Fruit fly (Drosophila melanogaster) whole organism, embryonic: ENCODE measurements around the gene CG10793.

Source experiments
- Antp ChIP-seq: fragments of 200-800 bp; sonication (Bioruptor generic); optimal IDR thresholded peaks from 3 replicates; lab custom pipeline; 2016; ENCODE audit warnings: missing biosample characterization, missing genetic modification characterization
- CG10209 ChIP-seq: fragments of 200-800 bp; sonication (Bioruptor generic); optimal IDR thresholded peaks from 3 replicates; lab custom pipeline; 2017; ENCODE audit warnings: missing biosample characterization, mild to moderate bottlenecking, missing genetic modification characterization, missing genetic modification reagents
- CG10431 ChIP-seq: fragments of 200-800 bp; sonication (Bioruptor generic); optimal IDR thresholded peaks from 3 replicates; lab custom pipeline; 2018; ENCODE audit warnings: missing biosample characterization, mild to moderate bottlenecking, missing genetic modification characterization
- CG10654 ChIP-seq: fragments of 200-800 bp; sonication (Bioruptor generic); optimal IDR thresholded peaks from 2 replicates; lab custom pipeline; 2016; ENCODE audit warnings: missing biosample characterization, missing genetic modification characterization
- CG11085 ChIP-seq: fragments of 200-800 bp; sonication (Bioruptor generic); IDR thresholded peaks from 2 replicates; pipeline ENCODE4 v1.3.6; 2022; ENCODE audit warnings: missing biosample characterization, missing genetic modification characterization
- CG1233 ChIP-seq: fragments of 200-800 bp; sonication (Bioruptor generic); optimal IDR thresholded peaks from 4 replicates; lab custom pipeline; 2018; ENCODE audit warnings: missing biosample characterization, mild to moderate bottlenecking, missing genetic modification characterization
- CG13296 ChIP-seq: fragments of 200-800 bp; sonication (Bioruptor generic); optimal IDR thresholded peaks from 3 replicates; lab custom pipeline; 2018; ENCODE audit warnings: missing biosample characterization, mild to moderate bottlenecking, missing genetic modification characterization
- CG15514 ChIP-seq: fragments of 200-800 bp; sonication (Bioruptor generic); optimal IDR thresholded peaks from 3 replicates; lab custom pipeline; 2017; ENCODE audit warnings: missing biosample characterization, missing genetic modification characterization, mild to moderate bottlenecking, moderate library complexity, missing genetic modification reagents
- CG15601 ChIP-seq: fragments of 200-800 bp; sonication (Bioruptor generic); optimal IDR thresholded peaks from 3 replicates; lab custom pipeline; 2019; ENCODE audit warnings: missing biosample characterization, mild to moderate bottlenecking, missing genetic modification characterization, moderate library complexity
- CG16863 ChIP-seq: fragments of 200-800 bp; sonication (Bioruptor generic); optimal IDR thresholded peaks from 3 replicates; lab custom pipeline; 2016; ENCODE audit warnings: missing biosample characterization, missing genetic modification characterization
- CG32772 ChIP-seq: fragments of 200-800 bp; sonication (Bioruptor generic); IDR thresholded peaks from 2 replicates; pipeline ENCODE4 v1.3.6; 2022; ENCODE audit warnings: missing biosample characterization, missing genetic modification characterization
- CG3407 ChIP-seq: fragments of 200-800 bp; sonication (Bioruptor generic); optimal IDR thresholded peaks from 2 replicates; lab custom pipeline; 2018; ENCODE audit warnings: missing biosample characterization, mild to moderate bottlenecking, missing genetic modification characterization
- CG3847 ChIP-seq: fragments of 200-800 bp; sonication (Bioruptor generic); IDR thresholded peaks from 2 replicates; pipeline ENCODE4 v1.3.6; 2022; ENCODE audit warnings: missing biosample characterization, missing genetic modification characterization
- CG42726 ChIP-seq: fragments of 200-800 bp; sonication (Bioruptor generic); IDR thresholded peaks from 2 replicates; pipeline ENCODE4 v1.3.6; 2022; ENCODE audit warnings: missing biosample characterization, missing genetic modification characterization; ENCODE audit not compliant: partially characterized antibody
- CG4404 ChIP-seq: fragments of 200-800 bp; sonication (Bioruptor generic); IDR thresholded peaks from 2 replicates; pipeline ENCODE4 v1.3.6; 2022; ENCODE audit warnings: missing biosample characterization, missing genetic modification characterization
- CG4424 ChIP-seq: fragments of 200-800 bp; sonication (Bioruptor generic); optimal IDR thresholded peaks from 3 replicates; lab custom pipeline; 2016; ENCODE audit warnings: missing biosample characterization, missing genetic modification characterization
- CG7372 ChIP-seq: fragments of 200-800 bp; sonication (Bioruptor generic); IDR thresholded peaks from 2 replicates; pipeline ENCODE4 v1.3.6; 2022; ENCODE audit warnings: missing biosample characterization, missing genetic modification characterization
- CG7928 ChIP-seq: fragments of 200-800 bp; sonication (Bioruptor generic); optimal IDR thresholded peaks from 2 replicates; lab custom pipeline; 2017; ENCODE audit warnings: missing biosample characterization, mild to moderate bottlenecking, missing genetic modification characterization
- CG7963 ChIP-seq: fragments of 200-800 bp; sonication (Bioruptor generic); IDR thresholded peaks from 3 replicates; pipeline ENCODE4 v1.3.6; 2022; ENCODE audit warnings: missing biosample characterization, missing genetic modification characterization; ENCODE audit not compliant: partially characterized antibody
- CG8089 ChIP-seq: fragments of 200-800 bp; sonication (Bioruptor generic); optimal IDR thresholded peaks from 3 replicates; lab custom pipeline; 2016; ENCODE audit warnings: missing biosample characterization, missing genetic modification characterization
- CG9797 ChIP-seq: fragments of 200-800 bp; sonication (Bioruptor generic); optimal IDR thresholded peaks from 3 replicates; lab custom pipeline; 2018; ENCODE audit warnings: missing biosample characterization, mild to moderate bottlenecking, missing genetic modification characterization
- D ChIP-seq, 2 experiments: fragments of 200-800 bp in 1 of 2; fragments of >200 bp in 1 of 2; sonication (Bioruptor generic) in 1 of 2; optimal IDR thresholded peaks; 2 replicates in 1 of 2; 3 replicates in 1 of 2; lab custom pipeline; 2017; ENCODE audit warnings: mild to moderate bottlenecking in 1 of 2, missing biosample characterization in 1 of 2, missing genetic modification characterization in 1 of 2, missing genetic modification reagents in 1 of 2
- Dfd ChIP-seq, 2 experiments: fragments of >200 bp; optimal IDR thresholded peaks; 2 replicates each; lab custom pipeline; 2017; ENCODE audit warnings: missing biosample characterization in 2 of 2, missing genetic modification characterization in 2 of 2
- Dip2 ChIP-seq: fragments of 200-800 bp; sonication (Bioruptor generic); IDR thresholded peaks from 2 replicates; pipeline ENCODE4 v1.3.6; 2022; ENCODE audit warnings: missing biosample characterization, missing genetic modification characterization
- Doc3 ChIP-seq: fragments of 200-800 bp; sonication (Bioruptor generic); IDR thresholded peaks from 3 replicates; pipeline ENCODE4 v1.3.6; 2022; ENCODE audit warnings: missing biosample characterization, missing genetic modification characterization; ENCODE audit not compliant: partially characterized antibody
- Dp ChIP-seq: fragments of 200-800 bp; sonication (Bioruptor generic); optimal IDR thresholded peaks from 2 replicates; lab custom pipeline; 2018; ENCODE audit warnings: missing biosample characterization, mild to moderate bottlenecking, missing genetic modification characterization, moderate library complexity
- Gug ChIP-seq: fragments of 200-800 bp; sonication (Bioruptor generic); IDR thresholded peaks from 4 replicates; pipeline ENCODE4 v1.3.6; 2022; ENCODE audit warnings: missing biosample characterization, missing genetic modification characterization
- Jarid2 ChIP-seq: fragments of 200-800 bp; sonication (Bioruptor generic); optimal IDR thresholded peaks from 3 replicates; lab custom pipeline; 2017; ENCODE audit warnings: mild to moderate bottlenecking, missing biosample characterization, missing genetic modification reagents, missing genetic modification characterization
- MESR4 ChIP-seq: fragments of 200-800 bp; sonication (Bioruptor generic); optimal IDR thresholded peaks from 2 replicates; lab custom pipeline; 2018; ENCODE audit warnings: missing biosample characterization, mild to moderate bottlenecking, missing genetic modification characterization, moderate library complexity
- Mes4 ChIP-seq: fragments of 200-800 bp; sonication (Bioruptor generic); optimal IDR thresholded peaks from 2 replicates; lab custom pipeline; 2016; ENCODE audit warnings: missing biosample characterization, missing genetic modification characterization
- Mrtf ChIP-seq: fragments of 200-800 bp; sonication (Bioruptor generic); IDR thresholded peaks from 3 replicates; pipeline ENCODE4 v1.3.6; 2022; ENCODE audit warnings: missing biosample characterization, missing genetic modification characterization
- NC2α ChIP-seq: fragments of 200-800 bp; sonication (Bioruptor generic); optimal IDR thresholded peaks from 2 replicates; lab custom pipeline; 2016; ENCODE audit warnings: missing biosample characterization, missing genetic modification characterization
- al ChIP-seq: fragments of 200-800 bp; sonication (Bioruptor generic); IDR thresholded peaks from 2 replicates; pipeline ENCODE4 v1.3.6; 2022; ENCODE audit warnings: missing biosample characterization, missing genetic modification characterization
- ash1 ChIP-seq: fragments of 200-800 bp; sonication (Bioruptor generic); optimal IDR thresholded peaks from 2 replicates; lab custom pipeline; 2018; ENCODE audit warnings: missing biosample characterization, mild to moderate bottlenecking, missing genetic modification characterization
- bowl ChIP-seq: fragments of 200-800 bp; sonication (Bioruptor generic); IDR thresholded peaks from 2 replicates; pipeline ENCODE4 v1.3.6; 2022; ENCODE audit warnings: missing biosample characterization, missing genetic modification characterization
- croc ChIP-seq: fragments of 200-800 bp; sonication (Bioruptor generic); conservative IDR thresholded peaks from 3 replicates; pipeline ENCODE4 v1.3.6; 2022; ENCODE audit warnings: missing biosample characterization, missing genetic modification characterization
- dpn ChIP-seq, 2 experiments: fragments of 200-800 bp; sonication (Bioruptor generic); optimal IDR thresholded peaks; 3 replicates each; lab custom pipeline; 2016; ENCODE audit warnings: missing biosample characterization in 2 of 2, missing genetic modification characterization in 2 of 2
- ken ChIP-seq: fragments of 200-800 bp; sonication (Bioruptor generic); IDR thresholded peaks from 3 replicates; pipeline ENCODE4 v1.3.6; 2022; ENCODE audit warnings: missing biosample characterization, missing genetic modification characterization
- lbe ChIP-seq: fragments of 200-800 bp; sonication (Bioruptor generic); optimal IDR thresholded peaks from 2 replicates; lab custom pipeline; 2016; ENCODE audit warnings: missing biosample characterization, mild to moderate bottlenecking, missing genetic modification characterization
- mam ChIP-seq: fragments of 200-800 bp; sonication (Bioruptor generic); optimal IDR thresholded peaks from 3 replicates; lab custom pipeline; 2016; ENCODE audit warnings: missing biosample characterization, missing genetic modification characterization
- nerfin-1 ChIP-seq: fragments of 200-800 bp; sonication (Bioruptor generic); optimal IDR thresholded peaks from 3 replicates; lab custom pipeline; 2019; ENCODE audit warnings: missing biosample characterization, mild to moderate bottlenecking, missing genetic modification characterization, moderate library complexity
- salm ChIP-seq: fragments of 200-800 bp; sonication (Bioruptor generic); optimal IDR thresholded peaks from 2 replicates; lab custom pipeline; 2018; ENCODE audit warnings: missing biosample characterization, mild to moderate bottlenecking, missing genetic modification characterization
- sens-2 ChIP-seq: fragments of 200-800 bp; sonication (Bioruptor generic); IDR thresholded peaks from 2 replicates; pipeline ENCODE4 v1.3.6; 2022; ENCODE audit warnings: missing biosample characterization, missing genetic modification characterization
- seq ChIP-seq: fragments of 200-800 bp; sonication (Bioruptor generic); IDR thresholded peaks from 2 replicates; pipeline ENCODE4 v1.3.6; 2022; ENCODE audit warnings: missing biosample characterization, missing genetic modification characterization
- slbo ChIP-seq: fragments of 200-800 bp; sonication (Bioruptor generic); IDR thresholded peaks from 2 replicates; pipeline ENCODE4 v1.3.6; 2022; ENCODE audit warnings: missing biosample characterization, missing genetic modification characterization
- stwl ChIP-seq: fragments of 200-800 bp; sonication (Bioruptor generic); optimal IDR thresholded peaks from 3 replicates; lab custom pipeline; 2018; ENCODE audit warnings: missing biosample characterization, mild to moderate bottlenecking, missing genetic modification characterization, moderate library complexity
- tna ChIP-seq: fragments of 200-800 bp; sonication (Bioruptor generic); IDR thresholded peaks from 2 replicates; pipeline ENCODE4 v1.3.6; 2022; ENCODE audit warnings: missing biosample characterization, missing genetic modification characterization; ENCODE audit not compliant: partially characterized antibody
- trem ChIP-seq: fragments of 200-800 bp; optimal IDR thresholded peaks from 3 replicates; lab custom pipeline; 2019; ENCODE audit warnings: missing biosample characterization, mild to moderate bottlenecking, missing genetic modification characterization, moderate library complexity
- trh ChIP-seq: fragments of 200-800 bp; sonication (Bioruptor generic); optimal IDR thresholded peaks from 2 replicates; lab custom pipeline; 2016; ENCODE audit warnings: missing biosample characterization, missing genetic modification characterization
- wdn ChIP-seq: fragments of 200-800 bp; sonication (Bioruptor generic); IDR thresholded peaks from 2 replicates; pipeline ENCODE4 v1.3.6; 2022; ENCODE audit warnings: missing biosample characterization, missing genetic modification characterization
- zfh1 ChIP-seq: fragments of 200-800 bp; sonication (Bioruptor generic); IDR thresholded peaks from 3 replicates; pipeline ENCODE4 v1.3.6; 2022; ENCODE audit warnings: missing biosample characterization, missing genetic modification characterization

CG10793 gene

dm6 chrX:3363676-3364075 is 47.5 kb upstream of the CG10793 start (continued):
- TF ChIP-seq Gug (GFP tag; lab: Robert Waterston, UW) (peak; percentile 62; the same call in 2 of the 4 replicates), CG16863 (GFP tag; lab: Kevin White, UChicago) (no peak), ken (GFP tag; lab: Robert Waterston, UW) (no peak; the same call in 2 of the 3 replicates), lbe (GFP tag; lab: Kevin White, UChicago) (no peak), CG7963 (GFP tag; lab: Robert Waterston, UW) (no peak), ash1 (no peak), CG8089 (GFP tag; lab: Kevin White, UChicago) (peak; percentile 36), Mes4 (GFP tag; lab: Kevin White, UChicago) (peak; percentile 12), D (optimal IDR thresholded peaks at IDR 0.05; lab: Kevin White, UChicago) (no peak), D (GFP tag; optimal IDR thresholded peaks at IDR 0.05; lab: Kevin White, UChicago) (no peak), CG10431 (GFP tag; lab: Kevin White, UChicago) (no peak), CG15514 (peak; percentile 62), nerfin-1 (no peak), zfh1 (GFP tag; lab: Robert Waterston, UW) (peak; percentile 53; the same call in 1 of the 3 replicates), CG1233 (GFP tag; lab: Kevin White, UChicago) (peak; percentile 45), Antp (peak; percentile 70), CG4404 (GFP tag; lab: Robert Waterston, UW) (peak; percentile 74), CG7928 (peak; percentile 34), salm (tag; lab: Kevin White, UChicago) (no peak), dpn (GFP tag; optimal IDR thresholded peaks at IDR 0.05; lab: Kevin White, UChicago) (peak; percentile 49 to 81), sens-2 (GFP tag; lab: Robert Waterston, UW) (no peak), CG32772 (peak; percentile 58), Mrtf (GFP tag; lab: Robert Waterston, UW) (no peak; the same call in 2 of the 3 replicates), NC2α (GFP tag; lab: Kevin White, UChicago) (no peak), MESR4 (GFP tag; lab: Kevin White, UChicago) (no peak), seq (GFP tag; lab: Robert Waterston, UW) (no peak), CG10654 (GFP tag; lab: Kevin White, UChicago) (no peak), trh (GFP tag; lab: Kevin White, UChicago) (no peak), Dfd (GFP tag; optimal IDR thresholded peaks at IDR 0.05; lab: Kevin White, UChicago) (no peak), CG15601 (tag; lab: Kevin White, UChicago) (no peak), CG3847 (GFP tag; lab: Robert Waterston, UW) (peak; percentile 86), trem (no peak), mam (peak; percentile 86), Dp (GFP tag; lab: Kevin White, UChicago) (no peak), stwl (tag; lab: Kevin White, UChicago) (no peak), CG13296 (GFP tag; lab: Kevin White, UChicago) (no peak), CG10209 (GFP tag; lab: Kevin White, UChicago) (peak; percentile 69), Doc3 (no peak), CG42726 (GFP tag; lab: Robert Waterston, UW) (no peak), Jarid2 (peak; percentile 20), tna (GFP tag; lab: Robert Waterston, UW) (no peak), CG7372 (GFP tag; lab: Robert Waterston, UW) (peak; percentile 71), CG9797 (GFP tag; lab: Kevin White, UChicago) (no peak), Dip2 (GFP tag; lab: Robert Waterston, UW) (no peak), CG4424 (GFP tag; lab: Kevin White, UChicago) (peak; percentile 55), bowl (GFP tag; lab: Robert Waterston, UW) (no peak), al (GFP tag; lab: Robert Waterston, UW) (peak; percentile 92), wdn (GFP tag; lab: Robert Waterston, UW) (peak; percentile 92), CG3407 (no peak), CG11085 (GFP tag; lab: Robert Waterston, UW) (peak; percentile 84), slbo (GFP tag; lab: Robert Waterston, UW) (peak; percentile 95), croc (no peak; the same call in 1 of the 3 replicates)
